Fruit fly (Drosophila melanogaster) whole organism, adult: Measurements from ENCODE around the gene BtbVII.

Source experiments
- CG11617 ChIP-seq: fragments of 200-800 bp; sonication (Bioruptor generic); optimal IDR thresholded peaks from 2 replicates; lab custom pipeline; 2017; ENCODE audit warnings: mild to moderate bottlenecking, missing biosample characterization, missing genetic modification reagents, missing genetic modification characterization
- CG14711 ChIP-seq: fragments of 200-800 bp; sonication (Bioruptor generic); optimal IDR thresholded peaks from 2 replicates; lab custom pipeline; 2018; ENCODE audit warnings: missing biosample characterization, mild to moderate bottlenecking, missing genetic modification characterization, moderate library complexity
- CG33017 ChIP-seq: fragments of 200-800 bp; sonication (Bioruptor generic); optimal IDR thresholded peaks from 2 replicates; lab custom pipeline; 2018; ENCODE audit warnings: missing biosample characterization, mild to moderate bottlenecking, missing genetic modification characterization, moderate library complexity
- CG5204 ChIP-seq: fragments of 200-800 bp; sonication (Bioruptor generic); optimal IDR thresholded peaks from 2 replicates; lab custom pipeline; 2016; ENCODE audit warnings: missing biosample characterization, missing genetic modification characterization
- Clk ChIP-seq: fragments of 200-800 bp; sonication (Bioruptor generic); optimal IDR thresholded peaks from 2 replicates; lab custom pipeline; 2017; ENCODE audit warnings: missing biosample characterization, missing genetic modification characterization
- Crg-1 ChIP-seq: fragments of 200-800 bp; sonication (Bioruptor generic); optimal IDR thresholded peaks from 2 replicates; lab custom pipeline; 2016; ENCODE audit warnings: missing biosample characterization, missing genetic modification characterization
- Mnt ChIP-seq: fragments of 200-800 bp; sonication (Bioruptor generic); optimal IDR thresholded peaks from 2 replicates; lab custom pipeline; 2016; ENCODE audit warnings: missing biosample characterization, mild to moderate bottlenecking, missing genetic modification characterization
- cic ChIP-seq: fragments of 200-800 bp; sonication (Bioruptor generic); optimal IDR thresholded peaks from 2 replicates; lab custom pipeline; 2017; ENCODE audit warnings: missing biosample characterization, mild to moderate bottlenecking, missing genetic modification characterization, moderate library complexity
- pad ChIP-seq: fragments of 200-800 bp; sonication (Bioruptor generic); optimal IDR thresholded peaks from 3 replicates; lab custom pipeline; 2017; ENCODE audit warnings: missing biosample characterization, missing genetic modification characterization, mild to moderate bottlenecking, moderate library complexity, missing genetic modification reagents
- toe ChIP-seq: fragments of 200-800 bp; sonication (Bioruptor generic); optimal IDR thresholded peaks from 2 replicates; lab custom pipeline; 2016; ENCODE audit warnings: missing biosample characterization, missing genetic modification characterization

DNA sequence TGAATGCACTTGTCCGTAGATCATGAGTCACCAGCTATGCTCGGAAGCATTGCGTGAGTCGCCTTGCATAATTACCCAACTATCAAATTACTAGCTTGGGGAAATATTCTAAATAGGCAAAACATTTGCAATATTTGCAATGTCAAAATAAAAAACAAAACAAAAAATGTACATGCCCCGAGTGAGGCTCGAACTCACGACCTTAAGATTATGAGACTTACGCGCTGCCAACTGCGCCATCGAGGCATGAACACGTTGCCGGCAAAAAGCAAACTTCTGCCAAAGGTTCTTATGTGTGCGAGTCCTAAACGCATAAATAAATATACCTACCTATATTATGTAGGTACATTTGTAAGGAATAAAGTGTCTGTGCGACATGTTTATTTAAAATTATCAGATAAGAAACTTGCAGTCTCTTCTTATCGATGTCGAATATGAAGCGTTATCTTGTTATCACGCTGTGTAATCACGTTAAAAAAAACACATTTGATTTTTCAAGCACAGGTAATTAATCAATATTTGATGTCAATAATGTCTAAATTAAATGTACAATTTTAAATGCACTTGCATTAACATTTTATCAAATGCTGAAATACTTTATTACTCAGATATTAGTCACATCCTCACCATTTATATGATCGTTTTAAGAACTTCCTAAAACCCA lies 26.5 kb upstream of the BtbVII start:
- TF ChIP-seq Clk (GFP tag; lab: Kevin White, UChicago) (no peak), CG33017 (tag; lab: Kevin White, UChicago) (no peak), Mnt (no peak), Crg-1 (no peak), CG11617 (GFP tag; lab: Kevin White, UChicago) (no peak), CG14711 (tag; lab: Kevin White, UChicago) (no peak), CG5204 (no peak), pad (GFP tag; lab: Kevin White, UChicago) (no peak), cic (GFP tag; lab: Kevin White, UChicago) (no peak), toe (no peak)
